Worm (Caenorhabditis elegans) whole organism, L2 larva: ENCODE measurements around the gene C06A6.4.
A peak's percentile ranks its signal among the peaks of the same experiment; 100 is the strongest.

Source experiments
- C34F6.9 ChIP-seq: fragments of 150-350 bp; optimal IDR thresholded peaks from 2 replicates; lab custom pipeline; 2014; ENCODE audit warnings: missing biosample characterization, missing genetic modification characterization
- F13H6.1 ChIP-seq: sonication (generic microtip); optimal IDR thresholded peaks from 2 replicates; lab custom pipeline; 2016; ENCODE audit warnings: missing genetic modification characterization, missing compliant biosample characterization
- R02D3.7 ChIP-seq: fragments of 150-350 bp; optimal IDR thresholded peaks from 2 replicates; lab custom pipeline; 2014; ENCODE audit warnings: missing biosample characterization, missing genetic modification characterization
- Y55F3AM.14 ChIP-seq: fragments of 200-800 bp; sonication (Bioruptor generic); optimal IDR thresholded peaks from 2 replicates; lab custom pipeline; 2018; ENCODE audit warnings: mild to moderate bottlenecking, missing genetic modification characterization, missing compliant biosample characterization
- ZK546.5 ChIP-seq: sonication (generic microtip); optimal IDR thresholded peaks from 2 replicates; lab custom pipeline; 2017; ENCODE audit warnings: missing biosample characterization, missing genetic modification characterization
- alr-1 ChIP-seq: fragments of 150-350 bp; optimal IDR thresholded peaks from 2 replicates; lab custom pipeline; 2014; ENCODE audit warnings: missing biosample characterization, missing genetic modification characterization
- aly-2 ChIP-seq: fragments of 150-350 bp; optimal IDR thresholded peaks from 2 replicates; lab custom pipeline; 2014; ENCODE audit warnings: missing biosample characterization, missing genetic modification characterization
- ama-1 ChIP-seq: fragments of 150-350 bp; optimal IDR thresholded peaks from 2 replicates; lab custom pipeline; 2018; ENCODE audit warnings: inconsistent platforms
- blmp-1 ChIP-seq: sonication (generic microtip); optimal IDR thresholded peaks from 2 replicates; lab custom pipeline; 2017; ENCODE audit warnings: missing genetic modification characterization, mild to moderate bottlenecking, missing compliant biosample characterization, antibody characterized with exemption, moderate library complexity; ENCODE audit not compliant: insufficient read depth
- ceh-16 ChIP-seq: fragments of 150-350 bp; optimal IDR thresholded peaks from 2 replicates; lab custom pipeline; 2014; ENCODE audit warnings: missing biosample characterization, missing genetic modification characterization
- ceh-82 ChIP-seq: fragments of 150-350 bp; optimal IDR thresholded peaks from 2 replicates; lab custom pipeline; 2014; ENCODE audit warnings: missing biosample characterization, missing genetic modification characterization
- crh-2 ChIP-seq: sonication (generic microtip); optimal IDR thresholded peaks from 2 replicates; lab custom pipeline; 2017; ENCODE audit warnings: missing biosample characterization, missing genetic modification characterization
- dmd-4 ChIP-seq: sonication (generic microtip); optimal IDR thresholded peaks from 2 replicates; lab custom pipeline; 2017; ENCODE audit warnings: missing biosample characterization, missing genetic modification characterization
- egl-27 ChIP-seq: sonication (generic microtip); optimal IDR thresholded peaks from 3 replicates; lab custom pipeline; 2017; ENCODE audit warnings: missing biosample characterization, missing genetic modification reagents, missing genetic modification characterization
- elt-1 ChIP-seq: fragments of 150-350 bp; optimal IDR thresholded peaks from 2 replicates; lab custom pipeline; 2014; ENCODE audit warnings: missing biosample characterization, missing genetic modification characterization
- elt-3 ChIP-seq: sonication (generic microtip); optimal IDR thresholded peaks from 2 replicates; lab custom pipeline; 2017; ENCODE audit warnings: missing biosample characterization, missing genetic modification characterization
- fos-1 ChIP-seq: fragments of 150-350 bp; optimal IDR thresholded peaks from 2 replicates; lab custom pipeline; 2014; ENCODE audit warnings: missing biosample characterization, missing genetic modification characterization
- gmeb-1 ChIP-seq: fragments of 150-350 bp; optimal IDR thresholded peaks from 2 replicates; lab custom pipeline; 2014; ENCODE audit warnings: missing biosample characterization, missing genetic modification characterization
- lin-11 ChIP-seq: fragments of 150-350 bp; sonication (generic microtip); optimal IDR thresholded peaks from 2 replicates; lab custom pipeline; 2014; ENCODE audit warnings: missing biosample characterization, missing genetic modification characterization, inconsistent platforms, mixed read lengths
- lin-13 ChIP-seq: fragments of 150-350 bp; optimal IDR thresholded peaks from 2 replicates; lab custom pipeline; 2014; ENCODE audit warnings: missing biosample characterization, missing genetic modification reagents, missing genetic modification characterization
- lin-39 ChIP-seq: fragments of 150-350 bp; optimal IDR thresholded peaks from 2 replicates; lab custom pipeline; 2014; ENCODE audit warnings: missing biosample characterization, missing genetic modification reagents, missing genetic modification characterization
- lsy-2 ChIP-seq, 2 experiments: fragments of 150-350 bp in 1 of 2; sonication (generic microtip) in 1 of 2; optimal IDR thresholded peaks; 2 replicates each; lab custom pipeline; 2014 to 2017; ENCODE audit warnings: missing biosample characterization in 2 of 2, missing genetic modification characterization in 2 of 2
- mab-5 ChIP-seq: fragments of 150-350 bp; optimal IDR thresholded peaks from 2 replicates; lab custom pipeline; 2014; ENCODE audit warnings: missing biosample characterization, missing genetic modification characterization
- mbf-1 ChIP-seq: sonication (generic microtip); optimal IDR thresholded peaks from 2 replicates; lab custom pipeline; 2017; ENCODE audit warnings: missing biosample characterization, missing genetic modification characterization
- mdl-1 ChIP-seq, 2 experiments: fragments of 150-350 bp in 1 of 2; sonication (generic microtip) in 1 of 2; optimal IDR thresholded peaks; 2 replicates each; lab custom pipeline; 2017; ENCODE audit warnings: missing biosample characterization in 2 of 2, missing genetic modification characterization in 2 of 2
- nhr-10 ChIP-seq: sonication (generic microtip); optimal IDR thresholded peaks from 2 replicates; lab custom pipeline; 2017; ENCODE audit warnings: missing biosample characterization, missing genetic modification characterization
- nhr-11 ChIP-seq: fragments of 150-350 bp; optimal IDR thresholded peaks from 2 replicates; lab custom pipeline; 2014; ENCODE audit warnings: missing biosample characterization, missing genetic modification characterization
- nhr-12 ChIP-seq: fragments of 150-350 bp; optimal IDR thresholded peaks from 2 replicates; lab custom pipeline; 2014; ENCODE audit warnings: missing biosample characterization, missing genetic modification characterization
- nhr-129 ChIP-seq: fragments of 150-350 bp; optimal IDR thresholded peaks from 2 replicates; lab custom pipeline; 2014; ENCODE audit warnings: missing biosample characterization, missing genetic modification characterization
- nhr-21 ChIP-seq: fragments of 150-350 bp; optimal IDR thresholded peaks from 2 replicates; lab custom pipeline; 2014; ENCODE audit warnings: missing biosample characterization, missing genetic modification characterization
- nhr-23 ChIP-seq: fragments of 150-350 bp; optimal IDR thresholded peaks from 2 replicates; lab custom pipeline; 2014; ENCODE audit warnings: missing biosample characterization, missing genetic modification reagents, missing genetic modification characterization
- nhr-237 ChIP-seq: fragments of 150-350 bp; optimal IDR thresholded peaks from 2 replicates; lab custom pipeline; 2014; ENCODE audit warnings: missing biosample characterization, missing genetic modification characterization
- nhr-25 ChIP-seq: fragments of 150-350 bp; sonication (generic microtip); optimal IDR thresholded peaks from 3 replicates; lab custom pipeline; 2014; ENCODE audit warnings: missing biosample characterization, missing genetic modification characterization
- nhr-6 ChIP-seq: fragments of 150-350 bp; optimal IDR thresholded peaks from 2 replicates; lab custom pipeline; 2014; ENCODE audit warnings: missing biosample characterization, missing genetic modification characterization
- nhr-77 ChIP-seq: fragments of 150-350 bp; optimal IDR thresholded peaks from 2 replicates; lab custom pipeline; 2014; ENCODE audit warnings: missing biosample characterization, missing genetic modification characterization
- peb-1 ChIP-seq: fragments of 150-350 bp; optimal IDR thresholded peaks from 2 replicates; lab custom pipeline; 2014; ENCODE audit warnings: missing biosample characterization, missing genetic modification characterization
- sem-4 ChIP-seq: fragments of 150-350 bp; optimal IDR thresholded peaks from 2 replicates; lab custom pipeline; 2014; ENCODE audit warnings: missing biosample characterization, missing genetic modification reagents, missing genetic modification characterization
- skn-1 ChIP-seq: sonication (generic microtip); optimal IDR thresholded peaks from 2 replicates; lab custom pipeline; 2017; ENCODE audit warnings: missing biosample characterization, missing genetic modification characterization
- sma-3 ChIP-seq: sonication (generic microtip); optimal IDR thresholded peaks from 2 replicates; lab custom pipeline; 2016; ENCODE audit warnings: missing genetic modification reagents, missing genetic modification characterization, missing compliant biosample characterization
- sma-9 ChIP-seq, 2 experiments: fragments of 150-350 bp in 1 of 2; sonication (generic microtip) in 1 of 2; optimal IDR thresholded peaks; 2 replicates each; lab custom pipeline; 2014 to 2016; ENCODE audit warnings: missing genetic modification characterization in 2 of 2, mild to moderate bottlenecking in 1 of 2, missing biosample characterization in 1 of 2, missing compliant biosample characterization in 1 of 2, missing genetic modification reagents in 1 of 2, moderate library complexity in 1 of 2
- snpc-4 ChIP-seq: fragments of 150-350 bp; optimal IDR thresholded peaks from 2 replicates; lab custom pipeline; 2014; ENCODE audit warnings: missing biosample characterization, missing genetic modification characterization
- unc-39 ChIP-seq: fragments of 150-350 bp; optimal IDR thresholded peaks from 2 replicates; lab custom pipeline; 2014; ENCODE audit warnings: missing biosample characterization, missing genetic modification characterization
- unc-55 ChIP-seq: fragments of 150-350 bp; sonication (generic microtip); optimal IDR thresholded peaks from 3 replicates; lab custom pipeline; 2014; ENCODE audit warnings: missing biosample characterization, missing genetic modification reagents, missing genetic modification characterization
- unc-62 ChIP-seq: fragments of 150-350 bp; optimal IDR thresholded peaks from 2 replicates; lab custom pipeline; 2014; ENCODE audit warnings: missing biosample characterization, missing genetic modification reagents, missing genetic modification characterization
- zag-1 ChIP-seq: fragments of 150-350 bp; optimal IDR thresholded peaks from 2 replicates; lab custom pipeline; 2014; ENCODE audit warnings: missing biosample characterization, missing genetic modification characterization
- ztf-1 ChIP-seq: fragments of 200-800 bp; sonication (Bioruptor generic); conservative IDR thresholded peaks from 2 replicates; pipeline ENCODE4 v1.3.6; 2022; ENCODE audit warnings: missing genetic modification characterization, missing compliant biosample characterization
- ztf-11 ChIP-seq: sonication (generic microtip); optimal IDR thresholded peaks from 2 replicates; lab custom pipeline; 2017; ENCODE audit warnings: missing biosample characterization, missing genetic modification characterization
- ztf-4 ChIP-seq: fragments of 150-350 bp; optimal IDR thresholded peaks from 2 replicates; lab custom pipeline; 2014; ENCODE audit warnings: missing biosample characterization, missing genetic modification characterization

The C06A6.4 gene

ce11 chrIV:7790801-7791588, 38.1 kb downstream of the C06A6.4 start, which contains the start of gene rsp-6:
Gene rsp-6 (minus strand): TSS chrIV:7791229.
- TF ChIP-seq alr-1 (tag; lab: Kevin White, UChicago) (peak; percentile 80), ztf-1 (no peak), ama-1 (peak; percentile 67), snpc-4 (tag; lab: Kevin White, UChicago) (peak; percentile 71), blmp-1 (tag; lab: Kevin White, UChicago) (peak; percentile 14), ceh-82 (peak; percentile 59), sma-3 (GFP tag; lab: Kevin White, UChicago) (peak; percentile 82), aly-2 (no peak), lsy-2 (tag; optimal IDR thresholded peaks at IDR 0.05; lab: Kevin White, UChicago) (peak; percentile 96 to 99), fos-1 (tag; lab: Kevin White, UChicago) (peak; percentile 39), F13H6.1 (tag; lab: Kevin White, UChicago) (peak; percentile 76), mab-5 (tag; lab: Kevin White, UChicago) (peak; percentile 88), nhr-77 (tag; lab: Kevin White, UChicago) (no peak), ZK546.5 (tag; lab: Kevin White, UChicago) (peak; percentile 66), nhr-12 (tag; lab: Kevin White, UChicago) (no peak), nhr-6 (tag; lab: Kevin White, UChicago) (peak; percentile 64), lin-11 (tag; lab: Kevin White, UChicago) (peak; percentile 94), nhr-21 (tag; lab: Kevin White, UChicago) (peak; percentile 67), unc-62 (no peak), sma-9 (GFP tag; optimal IDR thresholded peaks at IDR 0.05; lab: Kevin White, UChicago) (peak; percentile 74), sma-9 (tag; optimal IDR thresholded peaks at IDR 0.05; lab: Kevin White, UChicago) (no peak), lin-13 (GFP tag; lab: Kevin White, UChicago) (peak; percentile 93), unc-39 (no peak), ceh-16 (tag; lab: Kevin White, UChicago) (peak; percentile 65), nhr-10 (no peak), Y55F3AM.14 (GFP tag; lab: Kevin White, UChicago) (no peak), nhr-129 (tag; lab: Kevin White, UChicago) (peak; percentile 95), elt-1 (tag; lab: Kevin White, UChicago) (no peak), skn-1 (tag; lab: Kevin White, UChicago) (peak; percentile 66), sem-4 (tag; lab: Kevin White, UChicago) (peak; percentile 48), zag-1 (tag; lab: Kevin White, UChicago) (peak; percentile 36), mdl-1 (tag; optimal IDR thresholded peaks at IDR 0.05; lab: Kevin White, UChicago) (peak in 1 of 2 experiments; percentile 62), egl-27 (tag; lab: Kevin White, UChicago) (peak; percentile 18), ztf-4 (tag; lab: Kevin White, UChicago) (peak; percentile 86), unc-55 (GFP tag; lab: Kevin White, UChicago) (peak; percentile 97), crh-2 (peak; percentile 91), elt-3 (tag; lab: Kevin White, UChicago) (no peak), ztf-11 (tag; lab: Kevin White, UChicago) (no peak), mbf-1 (tag; lab: Kevin White, UChicago) (no peak), nhr-11 (tag; lab: Kevin White, UChicago) (no peak), C34F6.9 (tag; lab: Kevin White, UChicago) (peak; percentile 90), nhr-237 (tag; lab: Kevin White, UChicago) (no peak), lin-39 (tag; lab: Kevin White, UChicago) (peak; percentile 55), nhr-25 (peak; percentile 71), dmd-4 (tag; lab: Kevin White, UChicago) (no peak), gmeb-1 (tag; lab: Kevin White, UChicago) (peak; percentile 88), R02D3.7 (tag; lab: Kevin White, UChicago) (peak; percentile 4), peb-1 (tag; lab: Kevin White, UChicago) (no peak), nhr-23 (tag; lab: Kevin White, UChicago) (no peak)
